Worm (Caenorhabditis elegans) whole organism, L4 larva: Measurements from ENCODE around the gene zipt-2.3.

Experiments used
- F26F4.8 ChIP-seq: fragments of 200-800 bp; sonication (Bioruptor generic); conservative IDR thresholded peaks from 2 replicates; pipeline ENCODE4 v1.3.6; 2022; ENCODE audit warnings: missing genetic modification characterization, missing compliant biosample characterization
- fkh-10 ChIP-seq: fragments of 150-350 bp; optimal IDR thresholded peaks from 2 replicates; lab custom pipeline; 2014; ENCODE audit warnings: missing biosample characterization, missing genetic modification reagents, missing genetic modification characterization
- nhr-237 ChIP-seq: sonication (generic microtip); optimal IDR thresholded peaks from 2 replicates; lab custom pipeline; 2017; ENCODE audit warnings: missing biosample characterization, missing genetic modification characterization
- nhr-28 ChIP-seq: fragments of 150-350 bp; optimal IDR thresholded peaks from 2 replicates; lab custom pipeline; 2014; ENCODE audit warnings: missing biosample characterization, missing genetic modification characterization
- nhr-77 ChIP-seq: fragments of 150-350 bp; optimal IDR thresholded peaks from 2 replicates; lab custom pipeline; 2014; ENCODE audit warnings: missing biosample characterization, missing genetic modification characterization
- pha-4 ChIP-seq, 2 experiments: fragments of 150-350 bp in 1 of 2; fragments of 200-800 bp in 1 of 2; sonication (Bioruptor generic) in 1 of 2; IDR thresholded peaks in 1 of 2; optimal IDR thresholded peaks in 1 of 2; 2 replicates each; pipeline versions ENCODE4 v1.3.6 to Lab custom; 2014 to 2022; ENCODE audit warnings: missing genetic modification characterization in 2 of 2, missing genetic modification reagents in 2 of 2, missing biosample characterization in 1 of 2, missing compliant biosample characterization in 1 of 2
- pqm-1 ChIP-seq: sonication (generic microtip); optimal IDR thresholded peaks from 2 replicates; lab custom pipeline; 2017; ENCODE audit warnings: missing biosample characterization, missing genetic modification characterization
- saeg-2 ChIP-seq: fragments of 200-800 bp; sonication (Bioruptor generic); IDR thresholded peaks from 2 replicates; pipeline ENCODE4 v1.3.6; 2022; ENCODE audit warnings: missing genetic modification reagents, missing genetic modification characterization, missing compliant biosample characterization
- unc-130 ChIP-seq: sonication (generic microtip); optimal IDR thresholded peaks from 2 replicates; lab custom pipeline; 2016; ENCODE audit warnings: missing genetic modification reagents, missing genetic modification characterization, missing compliant biosample characterization

DNA sequence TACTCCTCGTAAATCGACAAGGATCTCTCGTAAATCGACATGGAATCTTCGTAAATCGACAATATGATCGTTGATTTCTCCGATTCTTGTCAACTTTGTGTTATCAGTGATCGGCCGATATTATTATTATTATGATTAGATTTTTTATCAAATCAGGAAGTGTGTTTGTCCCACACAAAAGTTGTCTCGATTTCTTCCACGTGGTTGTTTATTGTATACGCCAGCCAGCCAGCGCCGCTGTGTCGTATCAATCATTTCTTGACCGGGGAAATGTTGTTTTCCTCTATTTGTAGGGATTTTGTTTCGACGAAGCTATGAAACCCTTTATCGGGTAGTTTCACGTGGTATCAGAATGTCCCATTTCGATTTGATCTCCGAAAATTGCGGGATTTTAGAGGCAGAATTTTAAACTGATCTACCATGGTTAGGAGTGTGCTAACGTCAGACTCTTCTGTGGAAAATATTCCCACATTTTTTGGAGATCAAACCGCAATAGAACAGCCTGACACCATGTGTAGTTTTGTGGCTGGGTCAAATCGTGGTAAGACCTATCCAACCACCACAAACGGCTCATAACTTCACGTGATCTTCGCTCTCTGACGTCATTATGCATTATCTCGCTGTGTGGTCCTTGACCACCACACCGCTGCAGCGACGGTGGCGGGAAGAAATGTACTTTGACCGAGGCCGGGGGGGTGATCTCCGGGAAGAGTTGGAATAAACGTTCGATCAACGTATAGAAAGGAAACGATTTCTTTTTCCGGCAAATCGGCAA is 22.3 kb upstream of the zipt-2.3 start:
- TF ChIP-seq pha-4 (GFP tag; IDR thresholded peaks at IDR 0.05; lab: Robert Waterston, UW) (no peak), pha-4 (tag; optimal IDR thresholded peaks at IDR 0.05; lab: Kevin White, UChicago) (no peak), nhr-28 (tag; lab: Kevin White, UChicago) (peak; percentile 67), nhr-77 (tag; lab: Kevin White, UChicago) (peak; percentile 84), fkh-10 (GFP tag; lab: Kevin White, UChicago) (no peak), nhr-237 (tag; lab: Kevin White, UChicago) (no peak), saeg-2 (no peak), pqm-1 (peak; percentile 10), F26F4.8 (GFP tag; lab: Robert Waterston, UW) (no peak), unc-130 (GFP tag; lab: Kevin White, UChicago) (no peak)
